Worm (Caenorhabditis elegans) whole organism, early embryonic: Measurements from ENCODE around the gene F38A1.8.

Experiments used
- B0310.2 ChIP-seq: sonication (generic microtip); optimal IDR thresholded peaks from 2 replicates; lab custom pipeline; 2016; ENCODE audit warnings: mild to moderate bottlenecking, missing genetic modification characterization, missing compliant biosample characterization
- F13C5.2 ChIP-seq: sonication (generic microtip); optimal IDR thresholded peaks from 2 replicates; lab custom pipeline; 2017; ENCODE audit warnings: mild to moderate bottlenecking, missing genetic modification characterization, inconsistent platforms, missing compliant biosample characterization
- aly-1 ChIP-seq: sonication (generic microtip); optimal IDR thresholded peaks from 2 replicates; lab custom pipeline; 2016; ENCODE audit warnings: missing genetic modification characterization, missing compliant biosample characterization
- ama-1 ChIP-seq: fragments of 150-350 bp; optimal IDR thresholded peaks from 2 replicates; lab custom pipeline; 2014
- ceh-13 ChIP-seq: fragments of 200-800 bp; sonication (Bioruptor generic); optimal IDR thresholded peaks from 2 replicates; lab custom pipeline; 2018; ENCODE audit warnings: mild to moderate bottlenecking, missing genetic modification characterization, missing compliant biosample characterization
- ceh-36 ChIP-seq: sonication (generic microtip); optimal IDR thresholded peaks from 2 replicates; lab custom pipeline; 2016; ENCODE audit warnings: missing genetic modification characterization, inconsistent platforms, missing compliant biosample characterization
- ets-7 ChIP-seq: sonication (generic microtip); optimal IDR thresholded peaks from 2 replicates; lab custom pipeline; 2016; ENCODE audit warnings: missing genotype, missing genetic modification characterization, missing compliant biosample characterization
- flt-1 ChIP-seq: fragments of 200-800 bp; sonication (Bioruptor generic); IDR thresholded peaks from 2 replicates; pipeline ENCODE4 v1.3.6; 2022; ENCODE audit warnings: missing genetic modification characterization, missing compliant biosample characterization
- hmbx-1 ChIP-seq: sonication (generic microtip); optimal IDR thresholded peaks from 2 replicates; lab custom pipeline; 2016; ENCODE audit warnings: mild to moderate bottlenecking, missing genetic modification characterization, missing compliant biosample characterization
- hmg-4 ChIP-seq: fragments of 200-800 bp; sonication (Bioruptor generic); optimal IDR thresholded peaks from 2 replicates; lab custom pipeline; 2018; ENCODE audit warnings: mild to moderate bottlenecking, missing genetic modification characterization, missing compliant biosample characterization
- hnd-1 ChIP-seq: sonication (generic microtip); optimal IDR thresholded peaks from 2 replicates; lab custom pipeline; 2016; ENCODE audit warnings: missing genetic modification characterization, missing compliant biosample characterization
- pes-1 ChIP-seq: fragments of 200-800 bp; sonication (Bioruptor generic); IDR thresholded peaks from 2 replicates; pipeline ENCODE4 v1.3.6; 2022; ENCODE audit warnings: missing genetic modification reagents, missing genetic modification characterization, missing compliant biosample characterization
- scrt-1 ChIP-seq: fragments of 200-800 bp; sonication (Bioruptor generic); IDR thresholded peaks from 2 replicates; pipeline ENCODE4 v1.3.6; 2022; ENCODE audit warnings: missing genetic modification characterization, missing compliant biosample characterization
- sea-1 ChIP-seq: fragments of 200-800 bp; sonication (Bioruptor generic); conservative IDR thresholded peaks from 2 replicates; pipeline ENCODE4 v1.3.6; 2022; ENCODE audit warnings: missing genetic modification characterization, missing compliant biosample characterization
- tbx-11 ChIP-seq: fragments of 200-800 bp; sonication (Bioruptor generic); IDR thresholded peaks from 2 replicates; pipeline ENCODE4 v1.3.6; 2022; ENCODE audit warnings: missing genetic modification characterization, missing compliant biosample characterization
- tbx-37 ChIP-seq: fragments of 200-800 bp; sonication (Bioruptor generic); conservative IDR thresholded peaks from 2 replicates; pipeline ENCODE4 v1.3.6; 2022; ENCODE audit warnings: missing genetic modification reagents, missing genetic modification characterization, missing compliant biosample characterization
- tra-4 ChIP-seq: sonication (generic microtip); optimal IDR thresholded peaks from 2 replicates; lab custom pipeline; 2017; ENCODE audit warnings: missing genetic modification characterization, missing compliant biosample characterization

F38A1.8 gene

ce11 chrIV:1231589-1231988 is 8.1 kb downstream of the F38A1.8 start, which contains the start of gene W09G12.6:
TSS of gene W09G12.6 (plus strand) at chrIV:1231889.
- TF ChIP-seq tbx-37 (GFP tag; lab: Robert Waterston, UW) (no peak), hnd-1 (tag; lab: Kevin White, UChicago) (no peak), hmg-4 (no peak), tbx-11 (GFP tag; lab: Robert Waterston, UW) (no peak), tra-4 (tag; lab: Kevin White, UChicago) (no peak), ceh-13 (GFP tag; lab: Kevin White, UChicago) (no peak), ets-7 (tag; lab: Kevin White, UChicago) (no peak), scrt-1 (GFP tag; lab: Robert Waterston, UW) (no peak), B0310.2 (tag; lab: Kevin White, UChicago) (no peak), pes-1 (GFP tag; lab: Robert Waterston, UW) (no peak), flt-1 (no peak), ama-1 (lab: Kevin White, UChicago) (no peak), ceh-36 (tag; lab: Kevin White, UChicago) (no peak)

- TF ChIP-seq B0310.2 (tag; lab: Kevin White, UChicago): no peak
- TF ChIP-seq tbx-11 (GFP tag; lab: Robert Waterston, UW): no peak
- no peak for TF ChIP-seq scrt-1 (GFP tag; lab: Robert Waterston, UW)
- no peak for TF ChIP-seq hmg-4
- TF ChIP-seq pes-1 (GFP tag; lab: Robert Waterston, UW): no peak
- TF ChIP-seq F13C5.2 (tag; lab: Kevin White, UChicago): no peak
- TF ChIP-seq ets-7 (tag; lab: Kevin White, UChicago): no peak
- no peak for TF ChIP-seq sea-1
- no peak for TF ChIP-seq tbx-37 (GFP tag; lab: Robert Waterston, UW)
- no peak for TF ChIP-seq hmbx-1 (tag; lab: Kevin White, UChicago)
- TF ChIP-seq ceh-13 (GFP tag; lab: Kevin White, UChicago): no peak
- no peak for TF ChIP-seq tra-4 (tag; lab: Kevin White, UChicago)
- no peak for TF ChIP-seq ama-1 (lab: Kevin White, UChicago)
- TF ChIP-seq hnd-1 (tag; lab: Kevin White, UChicago): no peak
- no peak for TF ChIP-seq aly-1 (tag; lab: Kevin White, UChicago)
- no peak for TF ChIP-seq flt-1
- no peak for TF ChIP-seq ceh-36 (tag; lab: Kevin White, UChicago)
Observed at ce11 chrIV:1228675-1229130, 10.9 kb downstream of the F38A1.8 start, which contains the start of gene W09G12.7. TSS of gene W09G12.7 (plus strand) at chrIV:1229080.

- TF ChIP-seq B0310.2 (tag; lab: Kevin White, UChicago): no peak
- no peak for TF ChIP-seq tbx-37 (GFP tag; lab: Robert Waterston, UW)
- no peak for TF ChIP-seq ama-1 (lab: Kevin White, UChicago)
- no peak for TF ChIP-seq tra-4 (tag; lab: Kevin White, UChicago)
- no peak for TF ChIP-seq hmg-4
- no peak for TF ChIP-seq ets-7 (tag; lab: Kevin White, UChicago)
- no peak for TF ChIP-seq hmbx-1 (tag; lab: Kevin White, UChicago)
- TF ChIP-seq hnd-1 (tag; lab: Kevin White, UChicago): no peak
- TF ChIP-seq tbx-11 (GFP tag; lab: Robert Waterston, UW): no peak
- no peak for TF ChIP-seq aly-1 (tag; lab: Kevin White, UChicago)
- no peak for TF ChIP-seq ceh-36 (tag; lab: Kevin White, UChicago)
- no peak for TF ChIP-seq sea-1
- TF ChIP-seq ceh-13 (GFP tag; lab: Kevin White, UChicago): no peak
- TF ChIP-seq scrt-1 (GFP tag; lab: Robert Waterston, UW): no peak
- no peak for TF ChIP-seq flt-1
Observed at ce11 chrIV:1225596-1226232, 13.9 kb downstream of the F38A1.8 start, which contains the start of gene W09G12.8. TSS of gene W09G12.8 (plus strand) at chrIV:1226182.

ce11 chrIV:1224781-1225180 is 14.9 kb downstream of the F38A1.8 start:
- TF ChIP-seq aly-1 (tag; lab: Kevin White, UChicago): no peak

- TF ChIP-seq flt-1 (no peak), tra-4 (tag; lab: Kevin White, UChicago) (no peak), ets-7 (tag; lab: Kevin White, UChicago) (no peak), hmg-4 (no peak), aly-1 (tag; lab: Kevin White, UChicago) (no peak)
Observed at ce11 chrIV:1221167-1221566, 18.5 kb downstream of the F38A1.8 start, which contains the start of gene W09G12.10. TSS of gene W09G12.10 (minus strand) at chrIV:1221287.

- peak; percentile 72 for TF ChIP-seq ceh-36 (tag; lab: Kevin White, UChicago)
Observed at ce11 chrIV:1217265-1217664, 22.4 kb downstream of the F38A1.8 start.

- TF ChIP-seq ets-7 (tag; lab: Kevin White, UChicago) (no peak), pes-1 (GFP tag; lab: Robert Waterston, UW) (no peak), hnd-1 (tag; lab: Kevin White, UChicago) (no peak), tbx-37 (GFP tag; lab: Robert Waterston, UW) (no peak), scrt-1 (GFP tag; lab: Robert Waterston, UW) (no peak), hmg-4 (no peak), tbx-11 (GFP tag; lab: Robert Waterston, UW) (no peak), F13C5.2 (tag; lab: Kevin White, UChicago) (no peak), sea-1 (no peak), ceh-13 (GFP tag; lab: Kevin White, UChicago) (no peak), hmbx-1 (tag; lab: Kevin White, UChicago) (no peak), flt-1 (no peak)
Observed at ce11 chrIV:1216290-1216689, 23.4 kb downstream of the F38A1.8 start, which contains the start of gene W09G12.9. TSS of gene W09G12.9 (plus strand) at chrIV:1216590.
